ENCODE assay signal across 5 fruit fly cellular contexts in the genomic region with DNA sequence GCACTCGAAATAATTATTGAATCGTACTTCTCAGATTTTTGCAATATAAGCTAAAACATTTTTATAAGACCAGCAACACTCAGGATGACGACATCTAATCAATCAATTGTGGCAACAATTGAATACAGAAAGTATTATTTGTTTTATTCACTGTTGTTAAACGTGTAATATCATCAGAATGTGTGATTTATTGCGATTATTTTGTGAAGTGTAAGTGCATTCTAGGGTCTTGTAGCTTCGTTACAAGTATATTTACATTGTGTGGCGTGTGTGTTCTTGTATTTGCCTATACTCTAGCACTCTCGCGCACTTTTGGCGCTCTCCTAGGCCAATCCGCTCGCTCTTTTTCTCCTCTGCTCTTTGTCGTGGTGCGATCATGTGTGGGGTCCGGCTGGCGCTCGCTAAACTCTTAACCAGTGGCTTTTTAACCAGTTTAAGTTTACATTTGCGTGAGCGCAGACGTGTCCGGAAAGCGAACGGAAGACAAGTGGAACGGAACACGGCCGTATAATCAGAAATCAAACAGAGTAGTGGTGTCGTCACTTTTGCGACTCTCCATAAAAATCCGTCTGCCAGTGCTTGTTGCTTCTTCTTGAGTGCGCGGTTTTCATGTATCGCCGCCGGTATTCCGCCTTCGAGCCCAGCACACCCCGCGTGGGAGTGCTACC.
TF ChIP-seq lines count a peak whose summit lies in the region.

No protein-coding gene starts in this region.

- TF ChIP-seq CTCF in whole organism, embryonic (GFP tag; optimal IDR thresholded peaks at IDR 0.05; lab: Kevin White, UChicago): peak; percentile 42

TF ChIP-seq in whole organism, adult, 20 proteins besides CTCF, POLR2A, EP300 and RAD21 (continues in another document):
- TF ChIP-seq CG7045 (GFP tag; optimal IDR thresholded peaks at IDR 0.05; lab: Kevin White, UChicago) (peak; percentile 79), bab1 (GFP tag; optimal IDR thresholded peaks at IDR 0.05; lab: Kevin White, UChicago) (peak; percentile 86), cic (GFP tag; optimal IDR thresholded peaks at IDR 0.05; lab: Kevin White, UChicago) (peak; percentile 30), CG12768 (GFP tag; optimal IDR thresholded peaks at IDR 0.05; lab: Kevin White, UChicago) (peak; percentile 40), CG7101 (tag; optimal IDR thresholded peaks at IDR 0.05; lab: Kevin White, UChicago) (peak; percentile 88), Mnt (GFP tag; optimal IDR thresholded peaks at IDR 0.05; lab: Kevin White, UChicago) (peak; percentile 39), CG11617 (GFP tag; optimal IDR thresholded peaks at IDR 0.05; lab: Kevin White, UChicago) (peak; percentile 91), CG14711 (tag; optimal IDR thresholded peaks at IDR 0.05; lab: Kevin White, UChicago) (peak; percentile 87), pad (GFP tag; optimal IDR thresholded peaks at IDR 0.05; lab: Kevin White, UChicago) (peak; percentile 78), CG1620 (GFP tag; optimal IDR thresholded peaks at IDR 0.05; lab: Kevin White, UChicago) (peak; percentile 17), ovo (GFP tag; optimal IDR thresholded peaks at IDR 0.05; lab: Kevin White, UChicago) (peak; percentile 53), Hr96 (GFP tag; optimal IDR thresholded peaks at IDR 0.05; lab: Kevin White, UChicago) (peak; percentile 87), CG5204 (GFP tag; optimal IDR thresholded peaks at IDR 0.05; lab: Kevin White, UChicago) (peak; percentile 89), Crg-1 (GFP tag; optimal IDR thresholded peaks at IDR 0.05; lab: Kevin White, UChicago) (peak; percentile 57), tj (GFP tag; optimal IDR thresholded peaks at IDR 0.05; lab: Kevin White, UChicago) (peak; percentile 57), CG33017 (tag; optimal IDR thresholded peaks at IDR 0.05; lab: Kevin White, UChicago) (peak; percentile 74)

TF ChIP-seq in whole organism, embryonic, 481 proteins besides CTCF, POLR2A, EP300 and RAD21 (continues in another document):
- TF ChIP-seq caup (GFP tag; optimal IDR thresholded peaks at IDR 0.05; lab: Kevin White, UChicago; ENCODE audit: severe bottlenecking) (peak; percentile 60), gem (tag; optimal IDR thresholded peaks at IDR 0.05; lab: Kevin White, UChicago) (peak; percentile 94), CG17802 (tag; optimal IDR thresholded peaks at IDR 0.05; lab: Kevin White, UChicago) (peak; percentile 77), CG43689 (GFP tag; IDR thresholded peaks at IDR 0.05; lab: Robert Waterston, UW) (peak; percentile 47), CG11504 (tag; optimal IDR thresholded peaks at IDR 0.05; lab: Kevin White, UChicago) (peak; percentile 92), sug (tag; optimal IDR thresholded peaks at IDR 0.05; lab: Kevin White, UChicago) (peak; percentile 56), CG3726 (GFP tag; IDR thresholded peaks at IDR 0.05; lab: Robert Waterston, UW) (peak; percentile 55; the same call in 1 of the 3 replicates), NK7.1 (GFP tag; optimal IDR thresholded peaks at IDR 0.05; lab: Kevin White, UChicago) (peak; percentile 63), Hmx (GFP tag; optimal IDR thresholded peaks at IDR 0.05; lab: Kevin White, UChicago) (peak; percentile 24), CG6854 (GFP tag; optimal IDR thresholded peaks at IDR 0.05; lab: Kevin White, UChicago) (peak; percentile 40), maf-S (GFP tag; optimal IDR thresholded peaks at IDR 0.05; lab: Kevin White, UChicago) (peak; percentile 41), CG8089 (GFP tag; optimal IDR thresholded peaks at IDR 0.05; lab: Kevin White, UChicago) (peak; percentile 80), sisA (GFP tag; IDR thresholded peaks at IDR 0.05; lab: Robert Waterston, UW) (peak; percentile 78), sna (GFP tag; IDR thresholded peaks at IDR 0.05; lab: Robert Waterston, UW; ENCODE audit: partially characterized antibody) (peak; percentile 32; the same call in 1 of the 2 replicates), Hand (GFP tag; optimal IDR thresholded peaks at IDR 0.05; lab: Kevin White, UChicago) (peak; percentile 45), H15 (GFP tag; IDR thresholded peaks at IDR 0.05; lab: Robert Waterston, UW) (peak; percentile 77)

TF ChIP-seq in whole organism, prepupa, 60 proteins besides CTCF, POLR2A, EP300 and RAD21 (continues in another document):
- TF ChIP-seq CG3919 (GFP tag; optimal IDR thresholded peaks at IDR 0.05; lab: Kevin White, UChicago): peak; percentile 93
- peak; percentile 83 for TF ChIP-seq CG16779 (tag; optimal IDR thresholded peaks at IDR 0.05; lab: Kevin White, UChicago)
- peak; percentile 93 for TF ChIP-seq Ets96B (tag; optimal IDR thresholded peaks at IDR 0.05; lab: Kevin White, UChicago)
- peak; percentile 93 for TF ChIP-seq CG6276 (GFP tag; optimal IDR thresholded peaks at IDR 0.05; lab: Kevin White, UChicago)
- peak; percentile 84 for TF ChIP-seq CG1621 (tag; optimal IDR thresholded peaks at IDR 0.05; lab: Kevin White, UChicago)
- peak; percentile 91 for TF ChIP-seq dsx (GFP tag; optimal IDR thresholded peaks at IDR 0.05; lab: Kevin White, UChicago; ENCODE audit: poor library complexity, severe bottlenecking)
- peak; percentile 93 for TF ChIP-seq CG10631 (GFP tag; optimal IDR thresholded peaks at IDR 0.05; lab: Kevin White, UChicago)
- TF ChIP-seq CG9139 (GFP tag; optimal IDR thresholded peaks at IDR 0.05; lab: Kevin White, UChicago): peak; percentile 75
- TF ChIP-seq lz (GFP tag; optimal IDR thresholded peaks at IDR 0.05; lab: Kevin White, UChicago): peak; percentile 86
- peak; percentile 90 for TF ChIP-seq CG34406 (GFP tag; optimal IDR thresholded peaks at IDR 0.05; lab: Kevin White, UChicago)
- peak; percentile 79 for TF ChIP-seq Sox102F (GFP tag; optimal IDR thresholded peaks at IDR 0.05; lab: Kevin White, UChicago)
- peak; percentile 99 for TF ChIP-seq Eip78C (GFP tag; lab: Kevin White, UChicago)
- TF ChIP-seq fd59A (GFP tag; optimal IDR thresholded peaks at IDR 0.05; lab: Kevin White, UChicago): peak; percentile 89
- TF ChIP-seq net (GFP tag; optimal IDR thresholded peaks at IDR 0.05; lab: Kevin White, UChicago): peak; percentile 93
- TF ChIP-seq cyc (GFP tag; optimal IDR thresholded peaks at IDR 0.05; lab: Kevin White, UChicago): peak; percentile 80
- peak; percentile 81 to 85 for TF ChIP-seq ss (GFP tag; optimal IDR thresholded peaks at IDR 0.05; lab: Kevin White, UChicago)
- TF ChIP-seq Ets21C (GFP tag; optimal IDR thresholded peaks at IDR 0.05; lab: Kevin White, UChicago): peak; percentile 70

TF ChIP-seq in whole organism, pupa, 21 proteins besides CTCF, POLR2A, EP300 and RAD21 (continues in another document):
- TF ChIP-seq CG13204 (GFP tag; optimal IDR thresholded peaks at IDR 0.05; lab: Kevin White, UChicago): no peak
- TF ChIP-seq CG8159 (tag; optimal IDR thresholded peaks at IDR 0.05; lab: Kevin White, UChicago): peak; percentile 98
- TF ChIP-seq rn (GFP tag; IDR thresholded peaks at IDR 0.05; lab: Robert Waterston, UW): peak; percentile 78
- peak; percentile 97 for TF ChIP-seq CG8301 (tag; optimal IDR thresholded peaks at IDR 0.05; lab: Kevin White, UChicago)
- TF ChIP-seq CG32121 (GFP tag; IDR thresholded peaks at IDR 0.05; lab: Robert Waterston, UW): peak; percentile 93
- peak; percentile 92 for TF ChIP-seq CG15710 (tag; optimal IDR thresholded peaks at IDR 0.05; lab: Kevin White, UChicago)
- TF ChIP-seq fd96Ca (GFP tag; IDR thresholded peaks at IDR 0.05; lab: Robert Waterston, UW): peak; percentile 86
- peak; percentile 91 for TF ChIP-seq Ets98B (GFP tag; IDR thresholded peaks at IDR 0.05; lab: Robert Waterston, UW)
- TF ChIP-seq CG17806 (tag; optimal IDR thresholded peaks at IDR 0.05; lab: Kevin White, UChicago): peak; percentile 92
- peak; percentile 73 for TF ChIP-seq CG12605 (GFP tag; IDR thresholded peaks at IDR 0.05; lab: Robert Waterston, UW)
- peak; percentile 91 for TF ChIP-seq CG9948 (tag; optimal IDR thresholded peaks at IDR 0.05; lab: Kevin White, UChicago)
- peak; percentile 97 for TF ChIP-seq CG14655 (GFP tag; optimal IDR thresholded peaks at IDR 0.05; lab: Kevin White, UChicago)
- peak; percentile 92 for TF ChIP-seq D1 (tag; optimal IDR thresholded peaks at IDR 0.05; lab: Kevin White, UChicago)
- peak; percentile 65 for TF ChIP-seq Snoo (tag; optimal IDR thresholded peaks at IDR 0.05; lab: Kevin White, UChicago)
- TF ChIP-seq EcR (GFP tag; optimal IDR thresholded peaks at IDR 0.05; lab: Kevin White, UChicago): peak; percentile 66
- peak; percentile 93 for TF ChIP-seq Pif1A (GFP tag; optimal IDR thresholded peaks at IDR 0.05; lab: Kevin White, UChicago)
- TF ChIP-seq Pif1B (GFP tag; optimal IDR thresholded peaks at IDR 0.05; lab: Kevin White, UChicago): peak; percentile 90
- peak; percentile 90 for TF ChIP-seq CG34367 (tag; optimal IDR thresholded peaks at IDR 0.05; lab: Kevin White, UChicago)
- TF ChIP-seq CG4496 (GFP tag; IDR thresholded peaks at IDR 0.05; lab: Robert Waterston, UW): peak; percentile 91

TF ChIP-seq in whole organism, wandering third instar larva, 38 proteins besides CTCF, POLR2A, EP300 and RAD21 (continues in another document):
- TF ChIP-seq dmrt93B (GFP tag; optimal IDR thresholded peaks at IDR 0.05; lab: Kevin White, UChicago) (peak; percentile 42), pan (optimal IDR thresholded peaks at IDR 0.05; lab: Kevin White, UChicago) (no peak), HLH106 (tag; optimal IDR thresholded peaks at IDR 0.05; lab: Kevin White, UChicago) (peak; percentile 66), Abd-B (GFP tag; optimal IDR thresholded peaks at IDR 0.05; lab: Kevin White, UChicago) (no peak), ey (GFP tag; optimal IDR thresholded peaks at IDR 0.05; lab: Kevin White, UChicago) (peak; percentile 85), CG9705 (GFP tag; optimal IDR thresholded peaks at IDR 0.05; lab: Kevin White, UChicago) (no peak), usp (GFP tag; optimal IDR thresholded peaks at IDR 0.05; lab: Kevin White, UChicago) (no peak), sage (GFP tag; optimal IDR thresholded peaks at IDR 0.05; lab: Kevin White, UChicago) (no peak), OdsH (GFP tag; optimal IDR thresholded peaks at IDR 0.05; lab: Kevin White, UChicago) (peak; percentile 77), CG32264 (GFP tag; optimal IDR thresholded peaks at IDR 0.05; lab: Kevin White, UChicago) (peak; percentile 65), dsf (GFP tag; optimal IDR thresholded peaks at IDR 0.05; lab: Kevin White, UChicago; ENCODE audit: borderline replicate concordance) (no peak), lola (GFP tag; optimal IDR thresholded peaks at IDR 0.05; lab: Kevin White, UChicago) (no peak), GATAd (GFP tag; optimal IDR thresholded peaks at IDR 0.05; lab: Kevin White, UChicago) (no peak), dl (GFP tag; optimal IDR thresholded peaks at IDR 0.05; lab: Kevin White, UChicago; ENCODE audit: insufficient read depth in 1 of 2, partially characterized antibody in 2 of 2) (peak; percentile 64 to 81), brk (GFP tag; optimal IDR thresholded peaks at IDR 0.05; lab: Kevin White, UChicago) (peak; percentile 28), Dfd (GFP tag; optimal IDR thresholded peaks at IDR 0.05; lab: Kevin White, UChicago) (no peak), tai (GFP tag; optimal IDR thresholded peaks at IDR 0.05; lab: Kevin White, UChicago) (no peak), foxo (GFP tag; optimal IDR thresholded peaks at IDR 0.05; lab: Kevin White, UChicago) (peak in 1 of 2 experiments; percentile 81), jim (GFP tag; optimal IDR thresholded peaks at IDR 0.05; lab: Kevin White, UChicago) (no peak), woc (GFP tag; optimal IDR thresholded peaks at IDR 0.05; lab: Kevin White, UChicago) (peak; percentile 49)
